Worm (Caenorhabditis elegans) whole organism, L4 larva: Measurements from ENCODE around the gene gst-34.

Source experiments
- T26A8.4 ChIP-seq: fragments of 200-800 bp; sonication (Bioruptor generic); IDR thresholded peaks from 2 replicates; pipeline ENCODE4 v1.3.6; 2022; ENCODE audit warnings: missing genetic modification characterization, missing compliant biosample characterization
- aha-1 ChIP-seq: fragments of 150-350 bp; peaks from one replicate; lab custom pipeline; 2014; ENCODE audit warnings: missing biosample characterization, missing genetic modification characterization
- daf-8 ChIP-seq: fragments of 200-800 bp; sonication (Bioruptor generic); IDR thresholded peaks from 2 replicates; pipeline ENCODE4 v1.3.6; 2022; ENCODE audit warnings: missing genetic modification characterization, missing compliant biosample characterization
- fkh-10 ChIP-seq: fragments of 150-350 bp; optimal IDR thresholded peaks from 2 replicates; lab custom pipeline; 2014; ENCODE audit warnings: missing biosample characterization, missing genetic modification reagents, missing genetic modification characterization
- lin-15B ChIP-seq: fragments of 150-350 bp; sonication (generic microtip); optimal IDR thresholded peaks from 3 replicates; lab custom pipeline; 2014; ENCODE audit warnings: missing biosample characterization, missing genetic modification characterization
- lin-39 ChIP-seq: fragments of 150-350 bp; optimal IDR thresholded peaks from 2 replicates; lab custom pipeline; 2014; ENCODE audit warnings: missing biosample characterization, missing genetic modification reagents, missing genetic modification characterization
- mdl-1 ChIP-seq, 2 experiments: fragments of 150-350 bp in 1 of 2; sonication (generic microtip) in 1 of 2; optimal IDR thresholded peaks; 2 replicates each; lab custom pipeline; 2014 to 2017; ENCODE audit warnings: missing biosample characterization in 2 of 2, missing genetic modification characterization in 2 of 2
- nhr-28 ChIP-seq: fragments of 150-350 bp; optimal IDR thresholded peaks from 2 replicates; lab custom pipeline; 2014; ENCODE audit warnings: missing biosample characterization, missing genetic modification characterization
- nhr-76 ChIP-seq: fragments of 150-350 bp; optimal IDR thresholded peaks from 2 replicates; lab custom pipeline; 2014; ENCODE audit warnings: missing biosample characterization, missing genetic modification characterization
- nhr-77 ChIP-seq: fragments of 150-350 bp; optimal IDR thresholded peaks from 2 replicates; lab custom pipeline; 2014; ENCODE audit warnings: missing biosample characterization, missing genetic modification characterization
- unc-62 ChIP-seq, 3 experiments: fragments of 150-350 bp in 1 of 3; sonication (generic microtip); optimal IDR thresholded peaks in 2 of 3; peaks in 1 of 3; 1 replicate in 1 of 3; 2 replicates in 2 of 3; lab custom pipeline; 2014 to 2017; ENCODE audit warnings: missing biosample characterization in 3 of 3, missing genetic modification characterization in 3 of 3, missing genetic modification reagents in 3 of 3, missing genotype in 1 of 3
- zag-1 ChIP-seq: fragments of 150-350 bp; optimal IDR thresholded peaks from 2 replicates; lab custom pipeline; 2014; ENCODE audit warnings: missing biosample characterization, missing genetic modification characterization

ce11 chrII:15220116-15220515 lies 37.1 kb upstream of the gst-34 start:
- no peak for TF ChIP-seq mdl-1 (tag; optimal IDR thresholded peaks at IDR 0.05; lab: Kevin White, UChicago)
- TF ChIP-seq daf-8, result no peak
- no peak for TF ChIP-seq lin-39 (tag; lab: Kevin White, UChicago)
- TF ChIP-seq T26A8.4, result no peak
- TF ChIP-seq unc-62 (GFP tag; optimal IDR thresholded peaks at IDR 0.05 in 1 of 2; lab: Kevin White, UChicago), result no peak
- TF ChIP-seq unc-62 (tag; optimal IDR thresholded peaks at IDR 0.05; lab: Kevin White, UChicago), result no peak
- TF ChIP-seq zag-1, result no peak
- TF ChIP-seq nhr-77 (tag; lab: Kevin White, UChicago), result no peak
- TF ChIP-seq lin-15B, result no peak
- no peak for TF ChIP-seq aha-1 (tag; lab: Kevin White, UChicago)
- no peak for TF ChIP-seq nhr-76 (tag; lab: Kevin White, UChicago)
- TF ChIP-seq fkh-10 (GFP tag; lab: Kevin White, UChicago), result no peak
- TF ChIP-seq nhr-28 (tag; lab: Kevin White, UChicago), result no peak
